Fruit fly (Drosophila melanogaster) whole organism, embryonic: Measurements from ENCODE around the gene CG13796.

Experiments
- Adf1 ChIP-seq: fragments of 200-800 bp; sonication (Bioruptor generic); IDR thresholded peaks from 2 replicates; pipeline ENCODE4 v1.3.6; 2022; ENCODE audit warnings: missing biosample characterization, missing genetic modification characterization
- BtbVII ChIP-seq: fragments of 200-800 bp; sonication (Bioruptor generic); optimal IDR thresholded peaks from 3 replicates; lab custom pipeline; 2017; ENCODE audit warnings: missing biosample characterization, mild to moderate bottlenecking, missing genetic modification characterization
- CG13287 ChIP-seq: fragments of 200-800 bp; sonication (Bioruptor generic); IDR thresholded peaks from 2 replicates; pipeline ENCODE4 v1.3.6; 2022; ENCODE audit warnings: missing biosample characterization, missing genetic modification characterization; ENCODE audit not compliant: partially characterized antibody
- CG14050 ChIP-seq: fragments of 200-800 bp; sonication (Bioruptor generic); IDR thresholded peaks from 3 replicates; pipeline ENCODE4 v1.3.6; 2022; ENCODE audit warnings: missing biosample characterization, missing genetic modification characterization
- CG14441 ChIP-seq: fragments of 200-800 bp; sonication (Bioruptor generic); IDR thresholded peaks from 2 replicates; pipeline ENCODE4 v1.3.6; 2022; ENCODE audit warnings: missing biosample characterization, missing genetic modification characterization
- CG18476 ChIP-seq: fragments of 200-800 bp; sonication (Bioruptor generic); optimal IDR thresholded peaks from 2 replicates; lab custom pipeline; 2016; ENCODE audit warnings: missing biosample characterization, mild to moderate bottlenecking, missing genetic modification characterization
- CG2120 ChIP-seq: fragments of 200-800 bp; sonication (Bioruptor generic); optimal IDR thresholded peaks from 3 replicates; lab custom pipeline; 2016; ENCODE audit warnings: missing biosample characterization, missing genetic modification characterization
- CG2129 ChIP-seq: fragments of 200-800 bp; sonication (Bioruptor generic); IDR thresholded peaks from 2 replicates; pipeline ENCODE4 v1.3.6; 2022; ENCODE audit warnings: missing biosample characterization, missing genetic modification characterization; ENCODE audit not compliant: partially characterized antibody
- CG30403 ChIP-seq: fragments of 200-800 bp; sonication (Bioruptor generic); optimal IDR thresholded peaks from 3 replicates; lab custom pipeline; 2016; ENCODE audit warnings: missing biosample characterization, missing genetic modification characterization
- CG30431 ChIP-seq: fragments of 200-800 bp; sonication (Bioruptor generic); optimal IDR thresholded peaks from 2 replicates; lab custom pipeline; 2017; ENCODE audit warnings: missing biosample characterization, missing genetic modification characterization
- CG34376 ChIP-seq: fragments of 200-800 bp; sonication (Bioruptor generic); optimal IDR thresholded peaks from 2 replicates; lab custom pipeline; 2018; ENCODE audit warnings: missing biosample characterization, mild to moderate bottlenecking, missing genetic modification characterization
- CG6689 ChIP-seq: fragments of 200-800 bp; sonication (Bioruptor generic); IDR thresholded peaks from 2 replicates; pipeline ENCODE4 v1.3.6; 2022; ENCODE audit warnings: missing biosample characterization, missing genetic modification characterization
- CG7745 ChIP-seq: fragments of 200-800 bp; sonication (Bioruptor generic); optimal IDR thresholded peaks from 2 replicates; lab custom pipeline; 2018; ENCODE audit warnings: missing biosample characterization, mild to moderate bottlenecking, missing genetic modification characterization, moderate library complexity
- CG7928 ChIP-seq: fragments of 200-800 bp; sonication (Bioruptor generic); optimal IDR thresholded peaks from 2 replicates; lab custom pipeline; 2017; ENCODE audit warnings: missing biosample characterization, mild to moderate bottlenecking, missing genetic modification characterization
- CG9797 ChIP-seq: fragments of 200-800 bp; sonication (Bioruptor generic); optimal IDR thresholded peaks from 3 replicates; lab custom pipeline; 2018; ENCODE audit warnings: missing biosample characterization, mild to moderate bottlenecking, missing genetic modification characterization
- CHES-1-like ChIP-seq: fragments of 200-800 bp; sonication (Bioruptor generic); optimal IDR thresholded peaks from 2 replicates; lab custom pipeline; 2016; ENCODE audit warnings: missing biosample characterization, missing genetic modification characterization
- CTCF ChIP-seq: fragments of 200-800 bp; sonication (Bioruptor generic); optimal IDR thresholded peaks from 2 replicates; lab custom pipeline; 2017; ENCODE audit warnings: missing biosample characterization, mild to moderate bottlenecking, missing genetic modification characterization, moderate library complexity
- Camta ChIP-seq: fragments of 200-800 bp; sonication (Bioruptor generic); optimal IDR thresholded peaks from 2 replicates; lab custom pipeline; 2016; ENCODE audit warnings: missing biosample characterization, missing genetic modification characterization
- CoRest ChIP-seq: fragments of 200-800 bp; sonication (Bioruptor generic); optimal IDR thresholded peaks from 3 replicates; lab custom pipeline; 2018; ENCODE audit warnings: missing biosample characterization, mild to moderate bottlenecking, missing genetic modification characterization, moderate library complexity
- D19A ChIP-seq: fragments of 200-800 bp; optimal IDR thresholded peaks from 3 replicates; lab custom pipeline; 2019; ENCODE audit warnings: missing biosample characterization, mild to moderate bottlenecking, missing genetic modification characterization, moderate library complexity
- Dref ChIP-seq: fragments of 200-800 bp; sonication (Bioruptor generic); IDR thresholded peaks from 2 replicates; pipeline ENCODE4 v1.3.6; 2022; ENCODE audit warnings: missing biosample characterization, missing genetic modification characterization
- Ets65A ChIP-seq: fragments of 200-800 bp; sonication (Bioruptor generic); peaks from one replicate; lab custom pipeline; 2016; ENCODE audit warnings: missing biosample characterization, missing genetic modification characterization
- Fer3 ChIP-seq: fragments of 200-800 bp; sonication (Bioruptor generic); optimal IDR thresholded peaks from 2 replicates; lab custom pipeline; 2018; ENCODE audit warnings: missing biosample characterization, mild to moderate bottlenecking, missing genetic modification characterization, moderate library complexity
- HLHmδ ChIP-seq: fragments of 200-800 bp; sonication (Bioruptor generic); optimal IDR thresholded peaks from 2 replicates; lab custom pipeline; 2018; ENCODE audit warnings: missing biosample characterization, mild to moderate bottlenecking, missing genetic modification characterization, moderate library complexity
- Oli ChIP-seq: fragments of 200-800 bp; sonication (Bioruptor generic); optimal IDR thresholded peaks from 2 replicates; lab custom pipeline; 2018; ENCODE audit warnings: missing biosample characterization, mild to moderate bottlenecking, missing genetic modification characterization, moderate library complexity
- Rfx ChIP-seq: fragments of 200-800 bp; sonication (Bioruptor generic); IDR thresholded peaks from 2 replicates; pipeline ENCODE4 v1.3.6; 2022; ENCODE audit warnings: missing biosample characterization, missing genetic modification characterization
- Sin3A ChIP-seq: fragments of >200 bp; optimal IDR thresholded peaks from 2 replicates; lab custom pipeline; 2018
- Ssrp ChIP-seq: fragments of 200-800 bp; sonication (Bioruptor generic); optimal IDR thresholded peaks from 2 replicates; lab custom pipeline; 2018; ENCODE audit warnings: missing biosample characterization, mild to moderate bottlenecking, missing genetic modification characterization, moderate library complexity
- bigmax ChIP-seq: fragments of 200-800 bp; sonication (Bioruptor generic); optimal IDR thresholded peaks from 2 replicates; lab custom pipeline; 2018; ENCODE audit warnings: missing biosample characterization, mild to moderate bottlenecking, missing genetic modification characterization
- chn ChIP-seq: fragments of 200-800 bp; sonication (Bioruptor generic); optimal IDR thresholded peaks from 2 replicates; lab custom pipeline; 2016; ENCODE audit warnings: missing biosample characterization, missing genetic modification characterization
- da ChIP-seq: fragments of 200-800 bp; sonication (Bioruptor generic); optimal IDR thresholded peaks from 2 replicates; lab custom pipeline; 2016; ENCODE audit warnings: missing biosample characterization, missing genetic modification characterization
- emc ChIP-seq: fragments of 200-800 bp; sonication (Bioruptor generic); optimal IDR thresholded peaks from 2 replicates; lab custom pipeline; 2016; ENCODE audit warnings: missing biosample characterization, missing genetic modification characterization
- gem ChIP-seq: fragments of 200-800 bp; sonication (Bioruptor generic); optimal IDR thresholded peaks from 2 replicates; lab custom pipeline; 2019; ENCODE audit warnings: missing biosample characterization, mild to moderate bottlenecking, missing genetic modification characterization, moderate library complexity
- grau ChIP-seq: fragments of 200-800 bp; optimal IDR thresholded peaks from 3 replicates; lab custom pipeline; 2019; ENCODE audit warnings: missing biosample characterization, mild to moderate bottlenecking, missing genetic modification characterization, moderate library complexity
- gsb-n ChIP-seq: fragments of 200-800 bp; sonication (Bioruptor generic); optimal IDR thresholded peaks from 3 replicates; lab custom pipeline; 2018; ENCODE audit warnings: missing biosample characterization, mild to moderate bottlenecking, missing genetic modification characterization
- knrl ChIP-seq: fragments of 200-800 bp; sonication (Bioruptor generic); IDR thresholded peaks from 3 replicates; pipeline ENCODE4 v1.3.6; 2022; ENCODE audit warnings: missing biosample characterization, missing genetic modification characterization; ENCODE audit not compliant: partially characterized antibody
- vnd ChIP-seq: fragments of 200-800 bp; sonication (Bioruptor generic); IDR thresholded peaks from 3 replicates; pipeline ENCODE4 v1.3.6; 2022; ENCODE audit warnings: missing biosample characterization, missing genetic modification characterization; ENCODE audit not compliant: partially characterized antibody

CG13796 gene

DNA sequence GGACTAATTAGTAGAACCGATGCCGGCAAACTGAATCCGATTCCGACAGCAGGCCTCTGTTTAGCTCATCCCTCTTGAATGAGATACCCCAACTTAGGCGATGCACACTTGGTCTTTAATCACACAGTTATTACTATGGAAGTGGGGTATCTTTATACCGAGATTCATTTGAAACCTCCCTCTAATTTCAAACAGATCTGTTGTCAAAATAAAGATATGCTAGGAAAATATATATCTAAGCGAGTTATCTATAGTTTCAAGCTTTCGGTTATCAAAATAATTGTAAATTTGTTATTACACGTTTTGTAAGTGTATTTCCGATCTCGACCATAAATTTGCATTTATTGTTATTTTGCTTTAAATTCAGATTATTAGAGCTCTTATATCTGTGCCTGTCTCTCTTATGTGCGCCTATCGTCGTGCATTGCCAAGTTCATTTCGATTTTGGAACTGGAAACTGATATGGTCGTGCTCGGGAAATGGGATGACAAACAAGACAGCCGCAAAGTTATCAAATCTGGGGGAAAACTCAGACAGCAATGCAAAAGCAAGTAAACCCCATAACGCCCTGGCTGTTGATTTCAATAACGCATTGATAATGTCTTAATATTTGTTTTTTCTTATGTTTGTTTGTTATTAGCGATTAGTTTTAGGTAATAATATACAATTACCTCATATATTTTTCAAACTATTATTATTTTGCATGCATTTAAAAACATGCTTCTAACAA lies 6.0 kb downstream of the CG13796 start, which contains the start of gene CG13795:
Gene CG13795 (minus strand): TSS at position 31 of the 730 bp plus-strand sequence.
- no peak for TF ChIP-seq CTCF (GFP tag; lab: Kevin White, UChicago)
- TF ChIP-seq CoRest (tag; lab: Kevin White, UChicago) = peak; percentile 13
- TF ChIP-seq gem (tag; lab: Kevin White, UChicago) = peak; percentile 38
- no peak for TF ChIP-seq CG34376 (GFP tag; lab: Kevin White, UChicago)
- TF ChIP-seq HLHmδ (GFP tag; lab: Kevin White, UChicago) = no peak
- TF ChIP-seq Ets65A = peak; percentile 15
- no peak for TF ChIP-seq Adf1 (GFP tag; lab: Robert Waterston, UW)
- peak; percentile 93 for TF ChIP-seq D19A

dm6 chr2L:7722723-7723122 lies 9.7 kb downstream of the CG13796 start, which contains the start of gene CG13794:
Gene CG13794, minus strand, starts transcription at chr2L:7722823.
- TF ChIP-seq CG7745 (tag; lab: Kevin White, UChicago) (no peak), CG30431 (GFP tag; lab: Kevin White, UChicago) (no peak), gsb-n (tag; lab: Kevin White, UChicago) (no peak), Oli (tag; lab: Kevin White, UChicago) (no peak), CG30403 (GFP tag; lab: Kevin White, UChicago) (no peak), Rfx (GFP tag; lab: Robert Waterston, UW) (no peak), CG2120 (GFP tag; lab: Kevin White, UChicago) (no peak), knrl (no peak), CG14441 (GFP tag; lab: Robert Waterston, UW) (no peak), CG6689 (no peak), bigmax (GFP tag; lab: Kevin White, UChicago) (no peak), chn (GFP tag; lab: Kevin White, UChicago) (no peak), Camta (GFP tag; lab: Kevin White, UChicago) (no peak), da (GFP tag; lab: Kevin White, UChicago) (no peak), CG18476 (GFP tag; lab: Kevin White, UChicago) (no peak), grau (no peak), emc (no peak)

dm6 chr2L:7722102-7722501 lies 10.4 kb downstream of the CG13796 start:
- TF ChIP-seq Ssrp (tag; lab: Kevin White, UChicago) (no peak), CG2129 (no peak), vnd (GFP tag; lab: Robert Waterston, UW) (no peak), CG14050 (GFP tag; lab: Robert Waterston, UW) (no peak), Dref (no peak), CG7928 (no peak), CHES-1-like (GFP tag; lab: Kevin White, UChicago) (no peak), CG13287 (GFP tag; lab: Robert Waterston, UW) (no peak), Fer3 (tag; lab: Kevin White, UChicago) (no peak), BtbVII (no peak), CG9797 (GFP tag; lab: Kevin White, UChicago) (no peak), Sin3A (lab: Kevin White, UChicago) (no peak), CG30431 (GFP tag; lab: Kevin White, UChicago) (no peak)
